Worm (Caenorhabditis elegans) whole organism, L4/young adult: ENCODE results near the gene W02F12.2.

ENCODE experiments used
- W03F9.2 ChIP-seq: fragments of 150-350 bp; optimal IDR thresholded peaks from 2 replicates; lab custom pipeline; 2014; ENCODE audit warnings: missing biosample characterization, missing genetic modification characterization
- dao-5 ChIP-seq: sonication (generic microtip); optimal IDR thresholded peaks from 2 replicates; lab custom pipeline; 2016; ENCODE audit warnings: missing genotype, missing genetic modification characterization, moderate library complexity, missing compliant biosample characterization
- him-1 ChIP-seq: sonication (generic microtip); optimal IDR thresholded peaks from 2 replicates; lab custom pipeline; 2016; ENCODE audit warnings: missing genotype, missing genetic modification reagents, missing genetic modification characterization, missing compliant biosample characterization

W02F12.2 gene

DNA sequence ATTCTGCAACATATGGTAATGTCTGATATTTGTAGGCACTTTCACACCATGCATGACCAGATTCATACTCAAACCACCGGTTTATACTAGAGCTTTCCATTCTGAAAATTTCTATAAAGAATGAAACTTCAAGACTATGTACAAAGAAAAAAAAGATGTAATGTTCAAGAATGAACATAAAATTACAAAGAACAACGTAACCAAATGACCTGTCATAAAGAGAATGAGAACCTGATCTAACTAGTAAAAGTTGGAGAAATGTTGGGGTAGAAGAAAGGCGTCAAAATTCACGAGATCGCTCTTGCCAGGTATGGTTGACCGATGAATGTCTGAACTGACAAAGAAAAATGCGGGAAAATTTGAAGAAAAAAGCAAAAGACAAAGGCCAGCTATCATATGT lies at the start of gene W02F12.2:
Gene W02F12.2 (minus strand): TSS at position 101 of the 400 bp plus-strand sequence.
- TF ChIP-seq dao-5 (tag; lab: Kevin White, UChicago) (no peak), W03F9.2 (no peak), him-1 (tag; lab: Kevin White, UChicago) (no peak)

DNA sequence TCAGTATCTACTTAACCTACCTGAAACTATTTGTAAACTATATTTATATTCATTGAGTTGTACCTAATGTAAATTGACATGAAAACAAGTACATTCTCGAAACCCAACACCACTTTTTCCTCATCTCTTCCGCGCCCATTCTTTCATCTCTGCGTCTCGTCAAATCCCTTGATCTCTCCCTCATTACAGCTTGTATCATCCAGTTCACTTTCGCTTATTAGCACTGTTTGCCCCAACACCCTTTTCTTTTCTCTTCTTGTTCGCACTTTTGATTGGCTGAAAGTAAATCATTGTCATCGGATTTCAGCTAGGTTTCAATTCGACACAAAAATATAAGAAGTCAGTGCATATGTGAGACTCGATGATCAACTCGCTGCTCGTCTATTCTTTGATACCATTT lies 47.3 kb upstream of the W02F12.2 start, which contains the start of gene T25F10.3:
Gene T25F10.3 (plus strand): TSS at position 308 of the 400 bp plus-strand sequence.
- TF ChIP-seq him-1 (tag; lab: Kevin White, UChicago) (no peak), W03F9.2 (no peak)

DNA sequence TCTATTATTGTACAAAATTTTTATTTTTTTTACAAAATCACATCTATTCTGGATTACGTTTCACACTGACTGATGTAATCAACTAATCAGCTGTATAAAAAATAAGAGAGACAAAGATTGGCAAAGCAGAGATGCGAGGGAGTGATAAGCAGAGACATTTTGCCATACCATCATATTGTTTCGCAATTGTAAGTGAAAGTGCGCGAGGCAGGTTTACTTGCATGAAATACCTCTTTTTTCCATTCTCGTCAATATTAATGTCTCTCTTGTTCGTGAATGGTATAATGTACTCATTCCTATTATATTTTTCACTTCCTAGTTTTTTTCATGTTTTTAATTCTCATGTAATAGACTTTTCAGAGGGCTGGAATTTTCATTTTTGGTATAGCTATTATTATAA lies 39.4 kb upstream of the W02F12.2 start:
- TF ChIP-seq W03F9.2 (no peak), him-1 (tag; lab: Kevin White, UChicago) (no peak), dao-5 (tag; lab: Kevin White, UChicago) (no peak)

DNA sequence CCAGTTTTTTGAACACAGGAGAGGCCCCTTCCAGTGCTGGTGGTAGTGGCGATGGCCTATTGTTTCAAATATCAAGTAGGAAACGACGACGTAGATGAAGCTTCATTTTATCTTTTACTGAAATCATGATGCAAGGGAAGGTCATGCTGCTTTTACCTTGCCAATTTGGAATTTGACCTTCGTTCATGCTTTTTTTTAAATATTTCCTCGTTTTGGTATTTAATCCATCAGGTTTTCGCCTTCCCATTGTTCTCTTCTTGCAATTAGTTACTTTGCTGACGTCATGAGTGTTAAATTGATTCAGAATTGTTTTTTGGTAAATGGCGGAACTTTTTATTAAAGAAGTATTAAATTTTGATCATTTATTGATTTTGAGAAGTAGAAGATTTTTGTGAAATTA lies 38.7 kb upstream of the W02F12.2 start:
- TF ChIP-seq dao-5 (tag; lab: Kevin White, UChicago) (no peak), him-1 (tag; lab: Kevin White, UChicago) (no peak), W03F9.2 (no peak)

DNA sequence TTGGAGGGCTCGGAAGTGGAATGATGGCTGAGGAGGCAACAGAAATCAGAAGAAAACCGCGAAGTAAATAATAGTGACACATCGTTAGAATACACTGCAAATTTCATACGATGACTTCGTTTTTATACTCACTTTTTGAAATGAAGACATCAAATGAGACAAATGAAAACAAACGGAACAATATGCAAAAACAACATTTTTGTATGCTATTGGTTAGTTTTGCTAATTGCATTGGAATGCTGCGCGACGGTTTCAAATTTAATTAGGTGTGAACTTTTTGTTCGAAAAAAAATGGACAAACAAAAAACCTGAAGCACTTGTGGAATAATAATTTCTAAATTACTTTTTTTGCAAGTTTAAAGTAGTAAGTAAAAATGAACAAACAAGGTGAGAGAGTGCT lies 35.5 kb upstream of the W02F12.2 start, which contains the start of gene grl-8:
Gene grl-8 (minus strand): TSS at position 101 of the 400 bp plus-strand sequence.
- TF ChIP-seq W03F9.2 (no peak), him-1 (tag; lab: Kevin White, UChicago) (no peak), dao-5 (tag; lab: Kevin White, UChicago) (no peak)

DNA sequence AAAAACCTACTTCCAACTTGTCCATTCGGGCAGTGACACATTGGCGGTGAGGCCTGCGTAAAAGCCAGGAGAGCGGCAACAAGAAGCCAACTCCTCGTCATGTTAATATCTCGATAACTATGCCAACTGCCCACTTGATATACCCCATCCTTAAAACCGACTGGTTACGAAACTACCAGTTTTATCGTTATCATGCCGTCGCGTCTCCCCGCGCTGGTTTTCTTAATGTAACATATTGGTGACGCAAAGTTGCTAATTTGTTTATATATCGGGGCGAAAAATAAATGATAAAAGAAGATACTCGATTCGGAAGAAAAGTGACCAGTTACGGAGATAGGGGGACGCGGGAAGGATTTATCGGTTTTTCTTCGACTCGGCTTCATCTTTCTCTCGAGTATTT lies 34.1 kb upstream of the W02F12.2 start, which contains the start of gene grl-9:
Gene grl-9 (minus strand): TSS at position 101 of the 400 bp plus-strand sequence.
- no peak for TF ChIP-seq dao-5 (tag; lab: Kevin White, UChicago)
- no peak for TF ChIP-seq him-1 (tag; lab: Kevin White, UChicago)
- no peak for TF ChIP-seq W03F9.2

DNA sequence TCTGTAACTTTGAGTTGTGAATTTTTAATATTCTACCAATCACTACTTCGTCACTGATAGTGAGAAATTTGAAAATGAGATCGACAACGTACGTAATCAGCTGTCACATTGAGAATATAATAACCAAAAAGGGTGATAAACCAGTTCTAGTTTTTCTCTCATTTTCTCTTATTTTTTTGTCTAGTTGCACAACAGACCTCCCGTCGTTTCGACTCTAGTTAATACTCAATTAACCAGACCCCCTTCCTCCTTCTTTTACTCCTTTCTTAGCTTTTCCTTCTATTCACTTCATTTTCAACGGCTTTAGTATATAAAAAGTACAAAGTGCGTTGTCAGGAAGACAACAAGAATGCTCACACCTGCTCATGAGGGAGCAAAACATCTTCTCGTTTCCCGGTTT lies 29.8 kb upstream of the W02F12.2 start, which contains the start of gene ZC487.1:
Gene ZC487.1 (plus strand): TSS at position 301 of the 400 bp plus-strand sequence.
- TF ChIP-seq him-1 (tag; lab: Kevin White, UChicago) = no peak
- no peak for TF ChIP-seq dao-5 (tag; lab: Kevin White, UChicago)
- TF ChIP-seq W03F9.2 = no peak

DNA sequence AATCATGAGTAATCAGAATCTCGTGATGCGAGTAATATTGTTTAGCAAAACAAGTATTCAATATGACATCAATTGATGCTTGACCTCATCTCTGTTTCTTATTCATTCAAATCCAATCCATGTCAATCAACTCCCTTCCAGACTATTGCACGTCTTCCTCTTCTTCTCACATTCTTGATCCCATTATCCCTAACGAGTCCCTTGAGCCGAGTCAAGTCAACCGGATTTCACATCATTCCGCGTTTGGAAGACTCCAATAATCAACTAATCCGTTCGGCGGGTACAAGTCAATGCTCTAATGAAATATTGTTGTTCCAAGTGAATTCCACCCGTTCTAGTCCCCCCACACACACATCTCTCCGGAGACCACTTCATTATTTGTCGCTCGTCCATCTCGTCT lies 28.8 kb upstream of the W02F12.2 start:
- TF ChIP-seq dao-5 (tag; lab: Kevin White, UChicago) (no peak), W03F9.2 (no peak), him-1 (tag; lab: Kevin White, UChicago) (no peak)

DNA sequence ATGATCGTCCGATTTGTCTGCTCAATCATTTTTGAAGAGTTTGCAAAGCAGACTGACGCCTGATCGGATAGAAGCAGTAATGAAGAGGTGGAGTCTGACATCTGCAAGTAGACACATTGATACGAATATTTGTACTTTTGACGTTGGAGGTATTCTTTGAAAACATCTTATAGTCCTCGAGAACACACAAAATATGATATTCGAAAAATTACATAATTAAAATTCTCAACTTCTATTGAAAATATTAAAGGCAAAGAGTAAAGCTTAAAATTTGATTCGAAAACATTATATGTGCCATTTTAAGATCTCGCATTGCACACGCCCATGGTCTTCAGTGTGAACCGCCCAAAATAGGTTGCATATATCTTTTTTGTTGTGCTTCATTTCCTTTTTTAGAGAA lies 24.9 kb upstream of the W02F12.2 start, which contains the start of gene ZC487.2:
Gene ZC487.2 (minus strand): TSS at position 101 of the 400 bp plus-strand sequence.
- TF ChIP-seq dao-5 (tag; lab: Kevin White, UChicago) = no peak
- no peak for TF ChIP-seq W03F9.2
- TF ChIP-seq him-1 (tag; lab: Kevin White, UChicago) = no peak

DNA sequence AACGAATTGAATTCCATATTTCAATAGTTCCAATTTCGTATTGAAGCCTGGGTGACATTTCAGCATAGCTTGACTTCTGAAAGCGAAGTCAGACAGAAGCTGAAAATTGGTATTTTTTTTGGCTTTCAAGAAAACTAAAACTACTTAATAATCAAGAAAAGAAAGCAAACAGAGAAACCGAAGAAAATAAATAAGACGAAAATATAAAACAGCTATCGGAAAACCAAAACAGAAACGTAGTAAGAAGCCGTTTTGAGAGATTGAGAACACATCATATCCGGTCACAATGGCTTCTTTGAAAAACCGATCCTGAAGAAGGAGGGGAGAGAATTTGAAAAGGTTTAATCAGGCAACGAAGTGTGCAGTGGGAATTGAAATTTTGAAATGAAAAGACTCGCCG lies 20.8 kb upstream of the W02F12.2 start, which contains the start of gene srg-30:
Gene srg-30 (minus strand): TSS at position 101 of the 400 bp plus-strand sequence.
- no peak for TF ChIP-seq dao-5 (tag; lab: Kevin White, UChicago)
- TF ChIP-seq him-1 (tag; lab: Kevin White, UChicago) = no peak
- TF ChIP-seq W03F9.2 = no peak

DNA sequence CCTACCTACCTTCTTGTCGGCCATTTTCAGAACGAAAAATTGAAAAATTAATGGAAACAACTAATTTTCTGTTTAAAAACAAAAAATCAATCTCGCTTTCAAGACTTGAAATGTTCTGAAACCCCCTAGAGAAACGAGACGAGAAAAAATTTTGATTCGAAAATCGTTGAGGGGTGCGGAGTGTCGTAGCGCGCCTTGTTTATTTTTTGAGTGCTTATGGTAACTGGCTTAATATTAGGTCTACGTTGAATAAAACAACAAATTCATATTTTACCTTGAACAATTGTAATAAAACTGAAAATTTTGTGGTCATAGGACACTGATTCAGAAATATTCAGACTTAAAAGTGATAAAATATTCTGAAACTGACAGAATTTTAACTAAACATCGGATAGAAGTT lies 13.0 kb upstream of the W02F12.2 start, which contains the start of gene sna-1:
Gene sna-1 (minus strand): TSS at position 218 of the 400 bp plus-strand sequence.
- TF ChIP-seq W03F9.2 (no peak), him-1 (tag; lab: Kevin White, UChicago) (no peak), dao-5 (tag; lab: Kevin White, UChicago) (no peak)

DNA sequence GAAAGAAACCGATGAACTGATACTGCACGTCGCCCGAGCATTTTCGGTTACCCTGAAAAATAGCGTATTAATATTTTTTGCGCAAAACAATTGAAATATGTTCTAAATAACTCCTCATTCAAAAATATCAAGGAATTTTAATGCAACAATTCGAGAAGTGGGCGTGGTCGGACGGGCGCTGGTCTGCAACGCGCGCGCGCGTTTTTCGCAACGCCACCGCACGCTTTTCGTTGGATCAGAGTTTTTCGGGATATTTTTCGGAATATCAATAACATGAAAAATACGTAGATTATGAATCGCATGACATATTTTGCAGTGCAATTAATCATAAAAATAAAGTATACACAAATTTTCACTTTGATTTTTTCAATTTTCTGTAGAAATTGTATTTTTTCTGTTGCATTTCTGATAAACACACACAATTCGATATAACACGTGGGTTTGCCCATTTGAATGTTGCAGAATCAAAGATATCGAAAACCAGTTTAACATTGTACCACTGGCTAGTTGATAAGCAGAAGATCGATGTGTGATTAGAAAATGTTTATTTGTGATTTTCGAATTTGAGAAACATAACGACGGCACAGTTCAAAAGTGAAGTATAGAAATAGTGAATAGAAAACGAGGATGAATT lies 11.7 kb upstream of the W02F12.2 start, which contains the start of gene dlst-1:
Gene dlst-1 (minus strand): TSS at position 52 of the 634 bp plus-strand sequence.
- TF ChIP-seq W03F9.2 = no peak
- no peak for TF ChIP-seq dao-5 (tag; lab: Kevin White, UChicago)
- no peak for TF ChIP-seq him-1 (tag; lab: Kevin White, UChicago)

DNA sequence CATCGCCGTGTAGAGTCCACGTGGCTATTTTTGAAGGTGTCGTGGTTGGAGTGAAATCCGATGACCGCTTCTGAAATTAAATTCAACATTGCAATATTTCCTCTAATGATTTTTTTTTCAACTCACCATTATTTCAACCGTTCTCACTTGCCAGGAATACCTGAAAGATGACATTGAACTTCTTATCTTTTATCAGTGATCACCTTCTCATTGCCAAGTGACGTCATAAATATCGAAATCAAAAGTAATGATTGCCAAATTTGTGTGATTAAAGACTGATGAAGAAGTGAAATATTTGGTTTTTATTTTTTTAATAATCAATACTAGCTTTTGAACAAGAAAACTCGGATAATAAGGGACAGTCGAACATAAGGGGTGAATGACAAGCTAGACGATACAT lies 9.3 kb upstream of the W02F12.2 start, which contains the start of gene W02F12.4:
Gene W02F12.4 (minus strand): TSS at position 164 of the 400 bp plus-strand sequence.
- TF ChIP-seq him-1 (tag; lab: Kevin White, UChicago) (no peak), W03F9.2 (no peak), dao-5 (tag; lab: Kevin White, UChicago) (no peak)

DNA sequence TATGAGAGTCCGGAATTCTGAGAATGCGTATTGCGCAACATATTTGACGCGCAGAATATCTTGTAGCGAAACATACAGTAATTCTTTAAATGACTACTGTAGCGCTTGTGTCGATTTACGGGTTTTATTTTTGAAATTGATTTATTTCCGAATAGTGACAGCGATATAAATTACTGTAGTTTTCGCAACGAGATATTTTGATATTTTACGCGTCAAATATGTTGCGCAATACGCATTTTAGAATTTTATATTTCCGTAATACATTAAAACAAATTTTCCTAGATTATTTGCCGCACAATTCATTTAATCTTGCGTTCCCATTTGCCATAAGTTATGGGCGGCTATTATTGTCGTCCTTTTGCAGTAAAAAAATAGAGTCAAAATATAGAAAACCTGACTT lies 7.9 kb upstream of the W02F12.2 start:
- TF ChIP-seq dao-5 (tag; lab: Kevin White, UChicago) (no peak), W03F9.2 (no peak), him-1 (tag; lab: Kevin White, UChicago) (no peak)
